Fruit fly (Drosophila melanogaster) whole organism, wandering third instar larva: Measurements from ENCODE around the gene Tailor.

ENCODE experiments used
- CG32264 ChIP-seq: fragments of 200-800 bp; sonication (Bioruptor generic); optimal IDR thresholded peaks from 2 replicates; lab custom pipeline; 2016; ENCODE audit warnings: missing biosample characterization, missing genetic modification characterization
- CrebA ChIP-seq: fragments of 200-800 bp; sonication (Bioruptor generic); optimal IDR thresholded peaks from 2 replicates; lab custom pipeline; 2016; ENCODE audit warnings: missing biosample characterization, mild to moderate bottlenecking, missing genetic modification characterization, borderline replicate concordance
- Dif ChIP-seq: fragments of 200-275, 200-300 bp; sonication (Bioruptor generic); optimal IDR thresholded peaks from 2 replicates; lab custom pipeline; 2018; ENCODE audit warnings: missing biosample characterization, missing genetic modification characterization; ENCODE audit not compliant: partially characterized antibody
- Sp1 ChIP-seq: fragments of 200-800 bp; sonication (Bioruptor generic); optimal IDR thresholded peaks from 3 replicates; lab custom pipeline; 2019; ENCODE audit warnings: missing biosample characterization, mild to moderate bottlenecking, missing genetic modification characterization, moderate library complexity
- dl ChIP-seq, 2 experiments: fragments of 175-275, 200-275 bp in 1 of 2; fragments of 200-275 bp in 1 of 2; sonication (Bioruptor generic); optimal IDR thresholded peaks; lab custom pipeline; 2018; ENCODE audit warnings: mild to moderate bottlenecking in 2 of 2, missing biosample characterization in 2 of 2, missing genetic modification characterization in 2 of 2, moderate library complexity in 2 of 2; ENCODE audit not compliant: partially characterized antibody in 2 of 2, insufficient read depth in 1 of 2

- TF ChIP-seq Dif (GFP tag; lab: Kevin White, UChicago): no peak
- no peak for TF ChIP-seq CrebA
- TF ChIP-seq CG32264: no peak
- TF ChIP-seq dl (GFP tag; optimal IDR thresholded peaks at IDR 0.05; lab: Kevin White, UChicago; ENCODE audit: insufficient read depth in 1 of 2, partially characterized antibody in 2 of 2): no peak
- TF ChIP-seq Sp1: no peak
Measured at dm6 chr3R:7094368-7094767, 8.5 kb upstream of the Tailor start.
